Worm (Caenorhabditis elegans): Measurements from ENCODE around the gene ccf-1.

- TF ChIP-seq ZK546.5 (tag; optimal IDR thresholded peaks at IDR 0.05): no peak
- TF ChIP-seq elt-3 (tag; optimal IDR thresholded peaks at IDR 0.05): no peak
- no peak for TF ChIP-seq nhr-129 (tag; optimal IDR thresholded peaks at IDR 0.05)
- no peak for TF ChIP-seq aly-2 (tag; optimal IDR thresholded peaks at IDR 0.05)
- TF ChIP-seq ztf-11 (tag; optimal IDR thresholded peaks at IDR 0.05): no peak
- no peak for TF ChIP-seq mdl-1 (tag; optimal IDR thresholded peaks at IDR 0.05)
- TF ChIP-seq C34F6.9 (tag; optimal IDR thresholded peaks at IDR 0.05): no peak
- TF ChIP-seq blmp-1 (tag; optimal IDR thresholded peaks at IDR 0.05; ENCODE audit: insufficient read depth): no peak
- TF ChIP-seq nhr-77 (tag; optimal IDR thresholded peaks at IDR 0.05): no peak
- no peak for TF ChIP-seq elt-1 (tag; optimal IDR thresholded peaks at IDR 0.05)
- no peak for TF ChIP-seq unc-62 (GFP tag; optimal IDR thresholded peaks at IDR 0.05)
- TF ChIP-seq snpc-4 (tag; optimal IDR thresholded peaks at IDR 0.05): no peak
Measured at ce11 chrIII:11898169-11898568, 21.9 kb downstream of the ccf-1 start, which contains the start of gene tsen-2.
